Fruit fly (Drosophila melanogaster): ENCODE results near the gene Culd.

The Culd gene

DNA sequence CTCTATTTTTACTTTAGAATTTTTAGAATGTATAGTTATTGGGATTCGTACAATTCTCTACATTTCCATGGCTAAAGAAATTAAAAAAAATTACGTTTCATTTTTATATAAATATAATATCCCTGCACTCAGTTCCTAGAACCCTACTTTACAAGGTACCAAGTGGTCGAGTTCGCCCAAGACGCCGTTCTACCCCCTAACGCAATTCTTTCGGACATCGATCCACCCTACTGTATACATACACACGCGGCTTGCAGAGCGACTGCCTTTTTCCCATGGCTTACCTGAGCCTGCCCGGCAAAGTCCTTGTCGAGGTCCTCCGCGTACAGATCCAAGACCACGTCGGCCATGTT is 41.3 kb downstream of the Culd start:
- TF ChIP-seq cic (GFP tag; optimal IDR thresholded peaks at IDR 0.05) (no peak), CG7045 (GFP tag; optimal IDR thresholded peaks at IDR 0.05) (no peak)

- TF ChIP-seq cic (GFP tag; optimal IDR thresholded peaks at IDR 0.05), result no peak
- TF ChIP-seq CG1620 (GFP tag; optimal IDR thresholded peaks at IDR 0.05), result no peak
- TF ChIP-seq Clk (GFP tag; optimal IDR thresholded peaks at IDR 0.05), result no peak
Observed at dm6 chr3L:8312290-8312689, 43.8 kb downstream of the Culd start.

dm6 chr3L:8308891-8309352 is 47.2 kb downstream of the Culd start, which contains the start of gene BI-1:
Gene BI-1 (minus strand): TSS chr3L:8308941.
- peak; percentile 79 for TF ChIP-seq CG1620 (GFP tag; optimal IDR thresholded peaks at IDR 0.05)
- no peak for TF ChIP-seq Hr96 (GFP tag; optimal IDR thresholded peaks at IDR 0.05)
- TF ChIP-seq cnc (optimal IDR thresholded peaks at IDR 0.05), result no peak
- TF ChIP-seq CG7101 (tag; optimal IDR thresholded peaks at IDR 0.05), result peak; percentile 90
- peak; percentile 81 for TF ChIP-seq Clk (GFP tag; optimal IDR thresholded peaks at IDR 0.05)
- TF ChIP-seq CG7045 (GFP tag; optimal IDR thresholded peaks at IDR 0.05), result peak; percentile 80
- TF ChIP-seq pad (GFP tag; optimal IDR thresholded peaks at IDR 0.05), result peak; percentile 87
- peak; percentile 98 for TF ChIP-seq kay (GFP tag; ENCODE audit: borderline replicate concordance)
- peak; percentile 78 for TF ChIP-seq CG11617 (GFP tag; optimal IDR thresholded peaks at IDR 0.05)
- TF ChIP-seq CG5204 (GFP tag; optimal IDR thresholded peaks at IDR 0.05), result no peak
- peak; percentile 76 for TF ChIP-seq tj (GFP tag; optimal IDR thresholded peaks at IDR 0.05)
- TF ChIP-seq CG12768 (GFP tag; optimal IDR thresholded peaks at IDR 0.05), result peak; percentile 89
- peak; percentile 28 for TF ChIP-seq cic (GFP tag; optimal IDR thresholded peaks at IDR 0.05)
- no peak for TF ChIP-seq toe (GFP tag; optimal IDR thresholded peaks at IDR 0.05)
- peak; percentile 59 for TF ChIP-seq bab1 (GFP tag; optimal IDR thresholded peaks at IDR 0.05)
- peak; percentile 72 for TF ChIP-seq CG14711 (tag; optimal IDR thresholded peaks at IDR 0.05)
- TF ChIP-seq ovo (GFP tag; optimal IDR thresholded peaks at IDR 0.05), result peak; percentile 28
- peak; percentile 69 for TF ChIP-seq Mnt (GFP tag; optimal IDR thresholded peaks at IDR 0.05)
- TF ChIP-seq CG33017 (tag; optimal IDR thresholded peaks at IDR 0.05), result peak; percentile 80
- TF ChIP-seq Crg-1 (GFP tag; optimal IDR thresholded peaks at IDR 0.05), result peak; percentile 82

dm6 chr3L:8306880-8307279 is 49.2 kb downstream of the Culd start, which contains the start of gene Gr66a:
Gene Gr66a (minus strand): TSS chr3L:8306980.
- no peak for TF ChIP-seq Mnt (GFP tag; optimal IDR thresholded peaks at IDR 0.05)
- TF ChIP-seq Clk (GFP tag; optimal IDR thresholded peaks at IDR 0.05), result no peak
- no peak for TF ChIP-seq CG7101 (tag; optimal IDR thresholded peaks at IDR 0.05)
- no peak for TF ChIP-seq CG12768 (GFP tag; optimal IDR thresholded peaks at IDR 0.05)
- no peak for TF ChIP-seq CG1620 (GFP tag; optimal IDR thresholded peaks at IDR 0.05)
- no peak for TF ChIP-seq toe (GFP tag; optimal IDR thresholded peaks at IDR 0.05)
- no peak for TF ChIP-seq bab1 (GFP tag; optimal IDR thresholded peaks at IDR 0.05)
- TF ChIP-seq CG14711 (tag; optimal IDR thresholded peaks at IDR 0.05), result no peak
- TF ChIP-seq pad (GFP tag; optimal IDR thresholded peaks at IDR 0.05), result no peak
- TF ChIP-seq CG33017 (tag; optimal IDR thresholded peaks at IDR 0.05), result no peak
- TF ChIP-seq Hr96 (GFP tag; optimal IDR thresholded peaks at IDR 0.05), result no peak
- no peak for TF ChIP-seq ovo (GFP tag; optimal IDR thresholded peaks at IDR 0.05)
- no peak for TF ChIP-seq cic (GFP tag; optimal IDR thresholded peaks at IDR 0.05)
- no peak for TF ChIP-seq tj (GFP tag; optimal IDR thresholded peaks at IDR 0.05)

dm6 chr3L:8303912-8304311 is 52.2 kb downstream of the Culd start, which contains the start of the genes CG7194 and Sbp2:
Gene CG7194 (minus strand): TSS chr3L:8304059.
Gene Sbp2 (plus strand): TSS chr3L:8304157.
- TF ChIP-seq CG33017 (tag; optimal IDR thresholded peaks at IDR 0.05) (peak; percentile 25), pad (GFP tag; optimal IDR thresholded peaks at IDR 0.05) (no peak), CG14711 (tag; optimal IDR thresholded peaks at IDR 0.05) (no peak), Mnt (GFP tag; optimal IDR thresholded peaks at IDR 0.05) (no peak), CG5204 (GFP tag; optimal IDR thresholded peaks at IDR 0.05) (no peak), Clk (GFP tag; optimal IDR thresholded peaks at IDR 0.05) (no peak), kay (GFP tag; ENCODE audit: borderline replicate concordance) (no peak), CG12768 (GFP tag; optimal IDR thresholded peaks at IDR 0.05) (peak; percentile 18), CG7101 (tag; optimal IDR thresholded peaks at IDR 0.05) (no peak), CG11617 (GFP tag; optimal IDR thresholded peaks at IDR 0.05) (peak; percentile 9), bab1 (GFP tag; optimal IDR thresholded peaks at IDR 0.05) (peak; percentile 15), tj (GFP tag; optimal IDR thresholded peaks at IDR 0.05) (no peak), cnc (optimal IDR thresholded peaks at IDR 0.05) (no peak), toe (GFP tag; optimal IDR thresholded peaks at IDR 0.05) (no peak), cic (GFP tag; optimal IDR thresholded peaks at IDR 0.05) (no peak), Crg-1 (GFP tag; optimal IDR thresholded peaks at IDR 0.05) (no peak), CG1620 (GFP tag; optimal IDR thresholded peaks at IDR 0.05) (no peak), CG7045 (GFP tag; optimal IDR thresholded peaks at IDR 0.05) (no peak), Hr96 (GFP tag; optimal IDR thresholded peaks at IDR 0.05) (no peak), ovo (GFP tag; optimal IDR thresholded peaks at IDR 0.05) (no peak)

All from whole organism, adult.